Worm (Caenorhabditis elegans) whole organism, young adult: ENCODE measurements around the gene srw-112.
"Not testable (repeated sequence)": the region's sequence is repeated elsewhere in the genome, so short reads cannot be mapped to it uniquely, and the experiment has no call there.

ENCODE experiments used
- B0019.2 ChIP-seq: fragments of 200-800 bp; sonication (Bioruptor generic); conservative IDR thresholded peaks from 2 replicates; pipeline ENCODE4 v1.3.6; 2022; ENCODE audit warnings: missing genetic modification reagents, missing genetic modification characterization, missing compliant biosample characterization
- F10E7.11 ChIP-seq: sonication (generic microtip); optimal IDR thresholded peaks from 2 replicates; lab custom pipeline; 2017; ENCODE audit warnings: mild to moderate bottlenecking, missing genetic modification characterization, moderate library complexity, missing compliant biosample characterization
- F33H1.4 ChIP-seq: fragments of 200-800 bp; sonication (Bioruptor generic); IDR thresholded peaks from 2 replicates; pipeline ENCODE4 v1.3.6; 2022; ENCODE audit warnings: missing genetic modification reagents, missing genetic modification characterization, missing compliant biosample characterization
- F55B11.4 ChIP-seq: sonication (generic microtip); optimal IDR thresholded peaks from 2 replicates; lab custom pipeline; 2016; ENCODE audit warnings: missing compliant biosample characterization, missing genetic modification characterization, borderline replicate concordance; ENCODE audit not compliant: insufficient read depth
- Y53F4B.3 ChIP-seq: fragments of 200-800 bp; sonication (Bioruptor generic); IDR thresholded peaks from 2 replicates; pipeline ENCODE4 v1.3.6; 2022; ENCODE audit warnings: missing genetic modification reagents, missing genetic modification characterization, missing compliant biosample characterization
- Y53G8AR.9 ChIP-seq: fragments of 200-800 bp; sonication (Bioruptor generic); conservative IDR thresholded peaks from 2 replicates; pipeline ENCODE4 v1.3.6; 2022; ENCODE audit warnings: missing genetic modification reagents, missing genetic modification characterization, missing compliant biosample characterization
- Y56A3A.18 ChIP-seq: fragments of 200-800 bp; sonication (Bioruptor generic); IDR thresholded peaks from 2 replicates; pipeline ENCODE4 v1.3.6; 2022; ENCODE audit warnings: missing genetic modification reagents, missing genetic modification characterization, missing compliant biosample characterization
- Y67H2A.10 ChIP-seq: fragments of 200-800 bp; sonication (Bioruptor generic); conservative IDR thresholded peaks from 2 replicates; pipeline ENCODE4 v1.3.6; 2022; ENCODE audit warnings: missing genetic modification reagents, missing genetic modification characterization, missing compliant biosample characterization
- atf-7 ChIP-seq: sonication (generic microtip); optimal IDR thresholded peaks from 2 replicates; lab custom pipeline; 2017; ENCODE audit warnings: mild to moderate bottlenecking, missing genetic modification characterization, missing compliant biosample characterization
- attf-5 ChIP-seq: fragments of 200-800 bp; sonication (Bioruptor generic); optimal IDR thresholded peaks from 2 replicates; lab custom pipeline; 2018; ENCODE audit warnings: mild to moderate bottlenecking, missing genetic modification characterization, missing compliant biosample characterization
- attf-6 ChIP-seq: fragments of 200-800 bp; sonication (Bioruptor generic); IDR thresholded peaks from 2 replicates; pipeline ENCODE4 v1.3.6; 2022; ENCODE audit warnings: missing genetic modification reagents, missing genetic modification characterization, missing compliant biosample characterization
- cebp-1 ChIP-seq, 2 experiments: fragments of 200-800 bp in 1 of 2; sonication (Bioruptor generic) in 1 of 2; sonication (generic microtip) in 1 of 2; IDR thresholded peaks in 1 of 2; optimal IDR thresholded peaks in 1 of 2; 2 replicates each; pipeline versions ENCODE4 v1.3.6 to Lab custom; 2017 to 2022; ENCODE audit warnings: missing compliant biosample characterization in 2 of 2, missing genetic modification characterization in 2 of 2, mild to moderate bottlenecking in 1 of 2, missing genetic modification reagents in 1 of 2, moderate library complexity in 1 of 2
- cebp-2 ChIP-seq: fragments of 200-800 bp; sonication (Bioruptor generic); IDR thresholded peaks from 2 replicates; pipeline ENCODE4 v1.3.6; 2022; ENCODE audit warnings: missing genetic modification characterization, missing compliant biosample characterization
- ceh-100 ChIP-seq: fragments of 200-800 bp; sonication (Bioruptor generic); IDR thresholded peaks from 2 replicates; pipeline ENCODE4 v1.3.6; 2022; ENCODE audit warnings: missing genetic modification reagents, missing genetic modification characterization, missing compliant biosample characterization
- ceh-27 ChIP-seq: fragments of 200-800 bp; sonication (Bioruptor generic); optimal IDR thresholded peaks from 2 replicates; lab custom pipeline; 2018; ENCODE audit warnings: mild to moderate bottlenecking, missing genetic modification characterization, moderate library complexity, missing compliant biosample characterization
- dox-1 ChIP-seq: fragments of 200-800 bp; sonication (Bioruptor generic); IDR thresholded peaks from 2 replicates; pipeline ENCODE4 v1.3.6; 2022; ENCODE audit warnings: missing genetic modification reagents, missing genetic modification characterization, missing compliant biosample characterization
- dpff-1 ChIP-seq: sonication (generic microtip); optimal IDR thresholded peaks from 2 replicates; lab custom pipeline; 2017; ENCODE audit warnings: mild to moderate bottlenecking, missing genetic modification characterization, missing compliant biosample characterization
- egl-44 ChIP-seq: fragments of 200-800 bp; sonication (Bioruptor generic); IDR thresholded peaks from 2 replicates; pipeline ENCODE4 v1.3.6; 2022; ENCODE audit warnings: missing genetic modification reagents, missing genetic modification characterization, missing compliant biosample characterization
- hsf-1 ChIP-seq: fragments of 200-800 bp; sonication (Bioruptor generic); IDR thresholded peaks from 2 replicates; pipeline ENCODE4 v1.3.6; 2022; ENCODE audit warnings: missing genetic modification reagents, missing genetic modification characterization, missing compliant biosample characterization
- let-526 ChIP-seq: fragments of 200-800 bp; sonication (Bioruptor generic); IDR thresholded peaks from 2 replicates; pipeline ENCODE4 v1.3.6; 2022; ENCODE audit warnings: missing genetic modification reagents, missing genetic modification characterization, missing compliant biosample characterization
- lin-40 ChIP-seq: sonication (generic microtip); optimal IDR thresholded peaks from 2 replicates; lab custom pipeline; 2016; ENCODE audit warnings: missing genetic modification characterization, mild to moderate bottlenecking, missing compliant biosample characterization, missing genotype, missing genetic modification reagents
- lir-1 ChIP-seq: fragments of 200-800 bp; sonication (Bioruptor generic); conservative IDR thresholded peaks from 2 replicates; pipeline ENCODE4 v1.3.6; 2022; ENCODE audit warnings: missing genetic modification reagents, missing genetic modification characterization, missing compliant biosample characterization
- madf-6 ChIP-seq: fragments of 200-800 bp; sonication (Bioruptor generic); IDR thresholded peaks from 2 replicates; pipeline ENCODE4 v1.3.6; 2022; ENCODE audit warnings: missing genetic modification reagents, missing genetic modification characterization, missing compliant biosample characterization
- madf-8 ChIP-seq: fragments of 200-800 bp; sonication (Bioruptor generic); conservative IDR thresholded peaks from 2 replicates; pipeline ENCODE4 v1.3.6; 2022; ENCODE audit warnings: missing genetic modification reagents, missing genetic modification characterization, missing compliant biosample characterization
- nfya-2 ChIP-seq: fragments of 200-800 bp; sonication (Bioruptor generic); IDR thresholded peaks from 2 replicates; pipeline ENCODE4 v1.3.6; 2022; ENCODE audit warnings: missing genetic modification reagents, missing genetic modification characterization, missing compliant biosample characterization
- nfyb-1 ChIP-seq: fragments of 200-800 bp; sonication (Bioruptor generic); IDR thresholded peaks from 2 replicates; pipeline ENCODE4 v1.3.6; 2022; ENCODE audit warnings: missing genetic modification reagents, missing genetic modification characterization, missing compliant biosample characterization
- nhr-179 ChIP-seq: sonication (generic microtip); optimal IDR thresholded peaks from 2 replicates; lab custom pipeline; 2016; ENCODE audit warnings: mild to moderate bottlenecking, missing genetic modification characterization, missing compliant biosample characterization
- pha-4 ChIP-seq: fragments of 150-350 bp; sonication (generic microtip); optimal IDR thresholded peaks from 2 replicates; lab custom pipeline; 2014; ENCODE audit warnings: missing biosample characterization, missing genetic modification reagents, missing genetic modification characterization
- repo-1 ChIP-seq: sonication (generic microtip); optimal IDR thresholded peaks from 2 replicates; lab custom pipeline; 2017; ENCODE audit warnings: mild to moderate bottlenecking, missing genetic modification characterization, missing compliant biosample characterization
- rpc-1 ChIP-seq, 2 experiments: fragments of 150-350 bp in 1 of 2; sonication (generic microtip) in 1 of 2; optimal IDR thresholded peaks; 2 replicates each; lab custom pipeline; 2014 to 2018; ENCODE audit warnings: missing biosample characterization in 1 of 2, missing genetic modification characterization in 1 of 2, missing genetic modification reagents in 1 of 2, missing genotype in 1 of 2
- snpc-1.1 ChIP-seq: sonication (generic microtip); optimal IDR thresholded peaks from 2 replicates; lab custom pipeline; 2017; ENCODE audit warnings: missing genetic modification characterization, mild to moderate bottlenecking, missing compliant biosample characterization, antibody characterized with exemption, moderate library complexity, missing genotype, missing genetic modification reagents; ENCODE audit not compliant: insufficient read depth
- snpc-1.3 ChIP-seq: sonication (generic microtip); optimal IDR thresholded peaks from 2 replicates; lab custom pipeline; 2017; ENCODE audit warnings: missing genetic modification characterization, mild to moderate bottlenecking, missing compliant biosample characterization, antibody characterized with exemption, moderate library complexity, missing genotype, missing genetic modification reagents; ENCODE audit not compliant: insufficient read depth
- snpc-4 ChIP-seq, 5 experiments: fragments of 150-350 bp in 1 of 5; sonication (generic microtip) in 4 of 5; optimal IDR thresholded peaks; 2 replicates each; lab custom pipeline; 2014 to 2018; ENCODE audit warnings: missing genetic modification characterization in 5 of 5, missing biosample characterization in 3 of 5, antibody characterized with exemption in 2 of 5, mild to moderate bottlenecking in 2 of 5, missing compliant biosample characterization in 2 of 5, missing genotype in 2 of 5, moderate library complexity in 2 of 5, missing genetic modification reagents in 1 of 5
- sptf-2 ChIP-seq: fragments of 200-800 bp; sonication (Bioruptor generic); optimal IDR thresholded peaks from 2 replicates; lab custom pipeline; 2018; ENCODE audit warnings: mild to moderate bottlenecking, missing genetic modification characterization, missing compliant biosample characterization
- tbx-9 ChIP-seq: sonication (generic microtip); optimal IDR thresholded peaks from 2 replicates; lab custom pipeline; 2016; ENCODE audit warnings: borderline replicate concordance, missing genetic modification characterization, inconsistent platforms, missing compliant biosample characterization
- ztf-25 ChIP-seq: fragments of 200-800 bp; sonication (Bioruptor generic); IDR thresholded peaks from 2 replicates; pipeline ENCODE4 v1.3.6; 2022; ENCODE audit warnings: missing genetic modification reagents, missing genetic modification characterization, missing compliant biosample characterization
- ztf-3 ChIP-seq: fragments of 200-800 bp; sonication (Bioruptor generic); optimal IDR thresholded peaks from 2 replicates; lab custom pipeline; 2018; ENCODE audit warnings: mild to moderate bottlenecking, missing genetic modification characterization, missing compliant biosample characterization

Gene srw-112

ce11 chrV:2985309-2985708, 20.6 kb downstream of the srw-112 start, which contains the start of gene srw-139:
Gene srw-139 (minus strand): TSS chrV:2985409.
- TF ChIP-seq hsf-1 (GFP tag; lab: Robert Waterston, UW) (no peak), nfya-2 (GFP tag; lab: Robert Waterston, UW) (no peak), ztf-3 (no peak), dox-1 (no peak)

- no peak for TF ChIP-seq pha-4
- no peak for TF ChIP-seq egl-44
- no peak for TF ChIP-seq sptf-2 (GFP tag; lab: Kevin White, UChicago)
- TF ChIP-seq Y67H2A.10 (GFP tag; lab: Robert Waterston, UW): no peak
- TF ChIP-seq madf-6: no peak
- TF ChIP-seq Y53G8AR.9 (GFP tag; lab: Robert Waterston, UW): no peak
- TF ChIP-seq repo-1 (tag; lab: Kevin White, UChicago): no peak
These were observed 22.5 kb downstream of the srw-112 start, which contains the start of gene srw-117 for ce11 chrV:2983351-2983750. Gene srw-117 (minus strand): TSS chrV:2983451.

- TF ChIP-seq dox-1: no peak
- TF ChIP-seq ceh-27 (GFP tag; lab: Kevin White, UChicago): no peak
These were observed 25.9 kb downstream of the srw-112 start, which contains the start of gene srw-118 for ce11 chrV:2979978-2980377. Gene srw-118 (minus strand): TSS chrV:2980078.

- TF ChIP-seq dpff-1 (tag; lab: Kevin White, UChicago): no peak
- TF ChIP-seq lir-1 (GFP tag; lab: Robert Waterston, UW): no peak
- no peak for TF ChIP-seq atf-7
These were observed 29.6 kb downstream of the srw-112 start, which contains the start of gene srw-124 for ce11 chrV:2976287-2976686. Gene srw-124 (plus strand): TSS chrV:2976587.

ce11 chrV:2975285-2975684, 30.6 kb downstream of the srw-112 start, which contains the start of gene srw-123:
Gene srw-123 (minus strand): TSS chrV:2975385.
- TF ChIP-seq ceh-100; nhr-179 (tag; lab: Kevin White, UChicago); tbx-9 (tag; lab: Kevin White, UChicago): not testable (repeated sequence)

ce11 chrV:2971307-2971999, 34.4 kb downstream of the srw-112 start, which contains the start of gene srw-129:
Gene srw-129 (plus strand): TSS chrV:2971949.
- no peak for TF ChIP-seq lin-40 (tag; lab: Kevin White, UChicago)
- no peak for TF ChIP-seq nfyb-1
- TF ChIP-seq attf-5: no peak
- no peak for TF ChIP-seq B0019.2 (GFP tag; lab: Robert Waterston, UW)
- TF ChIP-seq F33H1.4 (GFP tag; lab: Robert Waterston, UW): no peak
- no peak for TF ChIP-seq Y53F4B.3 (GFP tag; lab: Robert Waterston, UW)
- no peak for TF ChIP-seq snpc-4 (GFP tag; optimal IDR thresholded peaks at IDR 0.05; lab: Kevin White, UChicago)
- TF ChIP-seq snpc-4 (tag; optimal IDR thresholded peaks at IDR 0.05; lab: Kevin White, UChicago): peak in 3 of 4 experiments; percentile 51 to 95 (median 91)
- TF ChIP-seq F55B11.4 (tag; lab: Kevin White, UChicago): no peak
- no peak for TF ChIP-seq Y56A3A.18 (GFP tag; lab: Robert Waterston, UW)
- no peak for TF ChIP-seq ztf-25 (GFP tag; lab: Robert Waterston, UW)
- no peak for TF ChIP-seq hsf-1 (GFP tag; lab: Robert Waterston, UW)
- no peak for TF ChIP-seq cebp-1 (GFP tag; IDR thresholded peaks at IDR 0.05; lab: Robert Waterston, UW)
- no peak for TF ChIP-seq cebp-1 (tag; optimal IDR thresholded peaks at IDR 0.05; lab: Kevin White, UChicago)
- TF ChIP-seq rpc-1 (optimal IDR thresholded peaks at IDR 0.05; lab: Kevin White, UChicago): no peak
- TF ChIP-seq rpc-1 (tag; optimal IDR thresholded peaks at IDR 0.05; lab: Kevin White, UChicago): peak; percentile 22
- TF ChIP-seq madf-8 (GFP tag; lab: Robert Waterston, UW): no peak
- TF ChIP-seq cebp-2: no peak
- no peak for TF ChIP-seq attf-6 (GFP tag; lab: Robert Waterston, UW)
- no peak for TF ChIP-seq F10E7.11 (tag; lab: Kevin White, UChicago)
- TF ChIP-seq snpc-1.3 (tag; lab: Kevin White, UChicago): no peak
- no peak for TF ChIP-seq let-526 (GFP tag; lab: Robert Waterston, UW)
- TF ChIP-seq snpc-1.1 (tag; lab: Kevin White, UChicago): peak; percentile 84
